Fruit fly (Drosophila melanogaster): ENCODE measurements around the gene sgg.

Gene sgg

DNA sequence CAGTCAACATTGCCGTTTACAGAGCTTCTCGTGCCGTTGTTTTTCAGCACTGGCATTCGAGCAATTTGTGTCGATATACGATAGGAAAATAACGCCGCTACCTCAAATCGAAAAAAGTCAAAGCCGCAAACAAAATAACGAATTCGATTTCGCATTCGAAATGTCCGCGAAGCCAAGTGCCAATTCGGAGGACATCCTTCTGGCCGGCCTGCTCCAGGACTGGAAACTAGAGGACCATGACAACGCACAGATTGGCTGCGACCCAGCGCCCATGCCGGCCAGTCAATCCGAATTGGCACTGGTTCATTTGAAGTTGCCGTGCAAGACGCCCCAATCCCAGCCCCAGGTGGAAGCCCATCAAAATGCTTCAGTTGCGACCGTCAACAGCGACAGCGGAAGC, 81.0 kb downstream of the sgg start (continued):
- no peak for TF ChIP-seq Ptx1 (GFP tag; IDR thresholded peaks at IDR 0.05)
- no peak for TF ChIP-seq CG15269 (tag; optimal IDR thresholded peaks at IDR 0.05)
- no peak for TF ChIP-seq mam (GFP tag; optimal IDR thresholded peaks at IDR 0.05)
- no peak for TF ChIP-seq CG43689 (GFP tag; IDR thresholded peaks at IDR 0.05)
- no peak for TF ChIP-seq CG11247 (GFP tag; IDR thresholded peaks at IDR 0.05)
- no peak for TF ChIP-seq CG8765 (GFP tag; IDR thresholded peaks at IDR 0.05)
- TF ChIP-seq CG17361 (GFP tag; IDR thresholded peaks at IDR 0.05) = no peak
- TF ChIP-seq CG12155 (GFP tag; optimal IDR thresholded peaks at IDR 0.05) = no peak
- no peak for TF ChIP-seq gce (GFP tag; IDR thresholded peaks at IDR 0.05)
- no peak for TF ChIP-seq CG11085 (GFP tag; IDR thresholded peaks at IDR 0.05)
- no peak for TF ChIP-seq Hr78 (GFP tag; optimal IDR thresholded peaks at IDR 0.05)
- no peak for TF ChIP-seq Drgx (GFP tag; IDR thresholded peaks at IDR 0.05)
- no peak for TF ChIP-seq disco-r (GFP tag; optimal IDR thresholded peaks at IDR 0.05)
- TF ChIP-seq CG34224 (GFP tag; IDR thresholded peaks at IDR 0.05; ENCODE audit: partially characterized antibody) = peak; percentile 37; the same call in 1 of the 3 replicates
- TF ChIP-seq fd64A (GFP tag; optimal IDR thresholded peaks at IDR 0.05) = no peak
- TF ChIP-seq CG31441 (GFP tag; IDR thresholded peaks at IDR 0.05) = no peak
- TF ChIP-seq Dad (GFP tag; optimal IDR thresholded peaks at IDR 0.05) = no peak
- no peak for TF ChIP-seq Gsc (GFP tag; IDR thresholded peaks at IDR 0.05)
- peak; percentile 52; the same call in 2 of the 3 replicates for TF ChIP-seq row (GFP tag; IDR thresholded peaks at IDR 0.05)

DNA sequence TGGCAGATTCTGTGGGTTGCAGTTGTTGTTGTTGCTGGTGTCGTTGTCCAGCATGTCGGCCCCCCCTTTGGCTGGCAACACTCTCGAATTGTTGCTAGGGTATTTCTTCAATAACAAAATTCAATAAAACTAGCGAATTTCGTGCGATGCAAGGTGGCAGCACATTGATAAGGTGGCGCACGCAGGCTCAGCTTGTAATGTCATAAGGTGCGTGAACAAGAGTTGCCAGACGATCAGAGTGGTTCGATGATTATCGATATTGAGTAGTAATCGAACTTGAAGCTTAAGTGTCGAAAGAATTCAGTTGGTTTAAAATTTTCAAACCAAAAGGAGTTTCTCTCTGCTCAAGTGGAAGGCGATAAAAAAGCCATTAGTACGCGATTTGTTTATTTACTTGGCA, 86.4 kb downstream of the sgg start, which contains the start of gene CG2701:
Gene CG2701, minus strand, starts transcription at position 206 of the 400 bp plus-strand sequence.
- TF ChIP-seq sens (GFP tag) (no peak), D (optimal IDR thresholded peaks at IDR 0.05) (no peak), D (GFP tag; optimal IDR thresholded peaks at IDR 0.05) (no peak), dmrt99B (tag; optimal IDR thresholded peaks at IDR 0.05) (no peak), unc-4 (GFP tag; IDR thresholded peaks at IDR 0.05; ENCODE audit: partially characterized antibody) (peak; percentile 66), CG17328 (GFP tag; IDR thresholded peaks at IDR 0.05) (no peak), CG3726 (GFP tag; IDR thresholded peaks at IDR 0.05) (no peak), CG2129 (GFP tag; IDR thresholded peaks at IDR 0.05; ENCODE audit: partially characterized antibody) (no peak), Lpt (GFP tag; optimal IDR thresholded peaks at IDR 0.05) (no peak), sr (GFP tag; IDR thresholded peaks at IDR 0.05) (no peak), CG11456 (GFP tag; IDR thresholded peaks at IDR 0.05) (no peak), Dref (GFP tag; IDR thresholded peaks at IDR 0.05) (peak; percentile 92), CG17359 (tag; optimal IDR thresholded peaks at IDR 0.05) (no peak), CG14860 (GFP tag; IDR thresholded peaks at IDR 0.05; ENCODE audit: partially characterized antibody) (peak; percentile 64), Opbp (GFP tag; IDR thresholded peaks at IDR 0.05; ENCODE audit: partially characterized antibody) (peak; percentile 74; the same call in 2 of the 3 replicates), CG6175 (GFP tag; IDR thresholded peaks at IDR 0.05) (no peak), CG11560 (tag; IDR thresholded peaks at IDR 0.05) (no peak), CG17186 (GFP tag; optimal IDR thresholded peaks at IDR 0.05) (peak; percentile 81), pho (GFP tag; optimal IDR thresholded peaks at IDR 0.05) (peak; percentile 4), tll (GFP tag; optimal IDR thresholded peaks at IDR 0.05) (no peak), CG6791 (GFP tag; IDR thresholded peaks at IDR 0.05; ENCODE audit: partially characterized antibody) (peak; percentile 81), CG30431 (GFP tag; optimal IDR thresholded peaks at IDR 0.05) (no peak), Atf6 (GFP tag; IDR thresholded peaks at IDR 0.05) (no peak), CG9437 (GFP tag; optimal IDR thresholded peaks at IDR 0.05) (no peak), CG3847 (GFP tag; IDR thresholded peaks at IDR 0.05) (peak; percentile 41; the same call in 1 of the 2 replicates), CG13287 (GFP tag; IDR thresholded peaks at IDR 0.05; ENCODE audit: partially characterized antibody) (peak; percentile 80), lmd (GFP tag; IDR thresholded peaks at IDR 0.05) (no peak), slbo (GFP tag; IDR thresholded peaks at IDR 0.05) (peak; percentile 53; the same call in 1 of the 2 replicates), CG32772 (GFP tag; IDR thresholded peaks at IDR 0.05) (no peak), ind (GFP tag; optimal IDR thresholded peaks at IDR 0.05) (peak; percentile 21), Rfx (GFP tag; IDR thresholded peaks at IDR 0.05) (peak; percentile 9; the same call in 1 of the 2 replicates), corto (GFP tag; optimal IDR thresholded peaks at IDR 0.05) (no peak), mirr (GFP tag; optimal IDR thresholded peaks at IDR 0.05) (peak; percentile 24)

Measured in whole organism, embryonic.